Fruit fly (Drosophila melanogaster): Measurements from ENCODE around the gene NPFR.

The NPFR gene

dm6 chr3R:6198488-6198892 lies 11.4 kb downstream of the NPFR start, which contains the start of gene Osi24 (continued):
- TF ChIP-seq CG18764 (GFP tag; optimal IDR thresholded peaks at IDR 0.05) (no peak), cwo (GFP tag; optimal IDR thresholded peaks at IDR 0.05) (peak; percentile 13), CG17385 (GFP tag; optimal IDR thresholded peaks at IDR 0.05) (peak; percentile 39), NC2β (GFP tag; optimal IDR thresholded peaks at IDR 0.05) (peak; percentile 33), unpg (GFP tag; optimal IDR thresholded peaks at IDR 0.05) (peak; percentile 68), run (tag; optimal IDR thresholded peaks at IDR 0.05) (peak; percentile 14), CG3281 (GFP tag; optimal IDR thresholded peaks at IDR 0.05) (peak; percentile 13), CG8359 (GFP tag; optimal IDR thresholded peaks at IDR 0.05; ENCODE audit: borderline replicate concordance) (no peak), lov (optimal IDR thresholded peaks at IDR 0.05) (no peak), lov (GFP tag; IDR thresholded peaks at IDR 0.05) (no peak), gce (GFP tag; IDR thresholded peaks at IDR 0.05) (no peak), tin (GFP tag; optimal IDR thresholded peaks at IDR 0.05) (peak; percentile 34), unc-4 (GFP tag; IDR thresholded peaks at IDR 0.05; ENCODE audit: partially characterized antibody) (no peak), B-H2 (GFP tag; optimal IDR thresholded peaks at IDR 0.05) (no peak), knrl (GFP tag; IDR thresholded peaks at IDR 0.05; ENCODE audit: partially characterized antibody) (no peak), zen2 (GFP tag; IDR thresholded peaks at IDR 0.05; ENCODE audit: partially characterized antibody) (0 out of 3 replicates have a peak, but pooled peaks have one; percentile 19), CG17361 (GFP tag; IDR thresholded peaks at IDR 0.05) (peak; percentile 47; the same call in 1 of the 3 replicates), vnd (GFP tag; IDR thresholded peaks at IDR 0.05; ENCODE audit: partially characterized antibody) (no peak), CG7372 (GFP tag; IDR thresholded peaks at IDR 0.05) (peak; percentile 37; the same call in 1 of the 2 replicates), Fer3 (tag; optimal IDR thresholded peaks at IDR 0.05) (peak; percentile 21), CG5180 (GFP tag; optimal IDR thresholded peaks at IDR 0.05) (peak; percentile 24), da (GFP tag; optimal IDR thresholded peaks at IDR 0.05) (no peak), nmo (GFP tag; optimal IDR thresholded peaks at IDR 0.05) (peak; percentile 56), CG16815 (GFP tag; optimal IDR thresholded peaks at IDR 0.05) (no peak), Lpt (GFP tag; optimal IDR thresholded peaks at IDR 0.05) (no peak), CG6813 (GFP tag; optimal IDR thresholded peaks at IDR 0.05) (peak; percentile 18), corto (GFP tag; optimal IDR thresholded peaks at IDR 0.05) (peak; percentile 31), CG2889 (GFP tag; IDR thresholded peaks at IDR 0.05) (no peak), Aef1 (GFP tag; IDR thresholded peaks at IDR 0.05) (peak; percentile 36; the same call in 1 of the 3 replicates), Meics (GFP tag; optimal IDR thresholded peaks at IDR 0.05) (peak; percentile 33), B-H1 (GFP tag; IDR thresholded peaks at IDR 0.05) (peak; percentile 63; the same call in 2 of the 3 replicates), odd (GFP tag; optimal IDR thresholded peaks at IDR 0.05) (peak; percentile 36), BEAF-32 (GFP tag; optimal IDR thresholded peaks at IDR 0.05) (no peak), so (GFP tag; IDR thresholded peaks at IDR 0.05) (peak; percentile 83), crp (GFP tag; optimal IDR thresholded peaks at IDR 0.05) (peak in 1 of 2 experiments; percentile 44), CG31388 (GFP tag; optimal IDR thresholded peaks at IDR 0.05) (no peak), rib (GFP tag; IDR thresholded peaks at IDR 0.05) (no peak), Drgx (GFP tag; IDR thresholded peaks at IDR 0.05) (peak; percentile 88), ase (GFP tag; IDR thresholded peaks at IDR 0.05) (peak; percentile 45; the same call in 1 of the 3 replicates), trem (tag; optimal IDR thresholded peaks at IDR 0.05) (no peak), Dbx (GFP tag; IDR thresholded peaks at IDR 0.05) (no peak), HLH3B (GFP tag; IDR thresholded peaks at IDR 0.05) (peak; percentile 74), CG4424 (GFP tag; optimal IDR thresholded peaks at IDR 0.05) (peak; percentile 8), h (optimal IDR thresholded peaks at IDR 0.05) (no peak), schlank (tag; optimal IDR thresholded peaks at IDR 0.05) (no peak), pb (GFP tag; optimal IDR thresholded peaks at IDR 0.05) (peak; percentile 7), CG6854 (GFP tag; optimal IDR thresholded peaks at IDR 0.05) (no peak), CG10654 (GFP tag; optimal IDR thresholded peaks at IDR 0.05) (peak; percentile 5), CG7928 (GFP tag; optimal IDR thresholded peaks at IDR 0.05) (no peak), fd102C (GFP tag; optimal IDR thresholded peaks at IDR 0.05) (no peak), CG7271 (tag; optimal IDR thresholded peaks at IDR 0.05) (no peak)

Measured in whole organism, embryonic.